Worm (Caenorhabditis elegans): ENCODE measurements around the gene dct-11.
A peak's percentile ranks its signal among the peaks of the same experiment; 100 is the strongest.

dct-11 gene

ce11 chrX:5810677-5811076 is 28.9 kb downstream of the dct-11 start:
- TF ChIP-seq fkh-10 (GFP tag; optimal IDR thresholded peaks at IDR 0.05) = no peak
- TF ChIP-seq F10B5.3 (tag; optimal IDR thresholded peaks at IDR 0.05) = no peak
- no peak for TF ChIP-seq lsy-2 (tag; optimal IDR thresholded peaks at IDR 0.05)
- TF ChIP-seq nhr-11 (tag; optimal IDR thresholded peaks at IDR 0.05) = no peak
- no peak for TF ChIP-seq snpc-4 (tag; optimal IDR thresholded peaks at IDR 0.05)
- no peak for TF ChIP-seq saeg-2 (GFP tag; IDR thresholded peaks at IDR 0.05)
- TF ChIP-seq spr-1 (tag; optimal IDR thresholded peaks at IDR 0.05) = no peak
- TF ChIP-seq mep-1 (tag; optimal IDR thresholded peaks at IDR 0.05) = peak; percentile 31
- TF ChIP-seq dmd-9 (GFP tag; IDR thresholded peaks at IDR 0.05) = no peak
- no peak for TF ChIP-seq zfp-3 (GFP tag; conservative IDR thresholded peaks at IDR 0.05)
- TF ChIP-seq dpl-1 (GFP tag; optimal IDR thresholded peaks at IDR 0.05) = no peak
- TF ChIP-seq mdl-1 (tag; optimal IDR thresholded peaks at IDR 0.05) = peak in 1 of 2 experiments; percentile 38
- peak; percentile 17 for TF ChIP-seq hlh-30 (tag; optimal IDR thresholded peaks at IDR 0.05; ENCODE audit: insufficient read depth)
- no peak for TF ChIP-seq R02D3.7 (tag; optimal IDR thresholded peaks at IDR 0.05)
- TF ChIP-seq nhr-28 (tag; optimal IDR thresholded peaks at IDR 0.05) = peak; percentile 67
- TF ChIP-seq nhr-25 (tag; optimal IDR thresholded peaks at IDR 0.05; ENCODE audit: borderline replicate concordance, insufficient read depth) = peak; percentile 20
- peak; percentile 44 for TF ChIP-seq aha-1 (tag)
- TF ChIP-seq unc-62 (GFP tag; optimal IDR thresholded peaks at IDR 0.05 in 1 of 2) = no peak
- no peak for TF ChIP-seq unc-62 (tag; optimal IDR thresholded peaks at IDR 0.05)
- no peak for TF ChIP-seq F37D6.2 (tag; optimal IDR thresholded peaks at IDR 0.05)
- no peak for TF ChIP-seq ztf-7 (tag; optimal IDR thresholded peaks at IDR 0.05)
- no peak for TF ChIP-seq T26A8.4 (GFP tag; IDR thresholded peaks at IDR 0.05)
- TF ChIP-seq nhr-41 (GFP tag; IDR thresholded peaks at IDR 0.05) = no peak
- no peak for TF ChIP-seq madf-9 (GFP tag; conservative IDR thresholded peaks at IDR 0.05)
- no peak for TF ChIP-seq jun-1 (tag; optimal IDR thresholded peaks at IDR 0.05)
- TF ChIP-seq zag-1 (tag; optimal IDR thresholded peaks at IDR 0.05) = no peak
- TF ChIP-seq fos-1 (tag; optimal IDR thresholded peaks at IDR 0.05) = no peak
- TF ChIP-seq ZK546.5 (tag; optimal IDR thresholded peaks at IDR 0.05) = no peak
- TF ChIP-seq Y48G9A.11 (GFP tag; IDR thresholded peaks at IDR 0.05) = no peak
- no peak for TF ChIP-seq ctbp-1 (GFP tag; IDR thresholded peaks at IDR 0.05)
- no peak for TF ChIP-seq lir-3 (tag; optimal IDR thresholded peaks at IDR 0.05)

- TF ChIP-seq daf-16 (GFP tag; optimal IDR thresholded peaks at IDR 0.05) (peak in 1 of 2 experiments; percentile 34), daf-16 (tag; optimal IDR thresholded peaks at IDR 0.05) (no peak), unc-62 (GFP tag; optimal IDR thresholded peaks at IDR 0.05 in 1 of 2) (peak in 1 of 2 experiments; percentile 77), unc-62 (tag; optimal IDR thresholded peaks at IDR 0.05) (no peak), mdl-1 (tag; optimal IDR thresholded peaks at IDR 0.05) (no peak)
These were observed 33.6 kb downstream of the dct-11 start, which contains the start of gene F13D11.3 for ce11 chrX:5805872-5806472. Gene F13D11.3, minus strand, starts transcription at chrX:5805922.

DNA sequence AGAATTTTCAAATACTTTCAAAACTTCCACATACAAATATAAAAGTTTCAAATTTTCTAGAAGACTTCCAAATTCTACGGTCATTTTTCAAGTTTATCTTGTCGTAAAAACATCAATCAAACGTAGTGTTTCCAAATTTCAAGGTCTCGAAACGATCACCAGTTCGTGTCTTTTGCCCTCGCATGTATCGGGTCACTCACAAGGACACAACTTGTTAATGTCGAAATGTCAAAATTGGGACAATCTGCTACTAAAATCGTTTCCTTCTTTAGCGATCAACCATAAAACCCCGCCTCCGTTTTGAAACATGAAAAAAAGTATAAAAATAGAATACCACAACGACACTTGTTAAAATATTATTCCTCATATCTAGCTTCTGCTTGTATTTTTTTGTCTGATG is 36.1 kb downstream of the dct-11 start:
- no peak for TF ChIP-seq sdz-12 (GFP tag; optimal IDR thresholded peaks at IDR 0.05)
- no peak for TF ChIP-seq pha-4 (GFP tag; IDR thresholded peaks at IDR 0.05)
- TF ChIP-seq pha-4 (tag; optimal IDR thresholded peaks at IDR 0.05) = no peak
- peak in 1 of 2 experiments; percentile 96 for TF ChIP-seq unc-62 (GFP tag; optimal IDR thresholded peaks at IDR 0.05 in 1 of 2)
- no peak for TF ChIP-seq unc-62 (tag; optimal IDR thresholded peaks at IDR 0.05)
- peak; percentile 81 for TF ChIP-seq nhr-25 (tag; optimal IDR thresholded peaks at IDR 0.05; ENCODE audit: borderline replicate concordance, insufficient read depth)
- no peak for TF ChIP-seq dmd-8 (GFP tag; IDR thresholded peaks at IDR 0.05)

DNA sequence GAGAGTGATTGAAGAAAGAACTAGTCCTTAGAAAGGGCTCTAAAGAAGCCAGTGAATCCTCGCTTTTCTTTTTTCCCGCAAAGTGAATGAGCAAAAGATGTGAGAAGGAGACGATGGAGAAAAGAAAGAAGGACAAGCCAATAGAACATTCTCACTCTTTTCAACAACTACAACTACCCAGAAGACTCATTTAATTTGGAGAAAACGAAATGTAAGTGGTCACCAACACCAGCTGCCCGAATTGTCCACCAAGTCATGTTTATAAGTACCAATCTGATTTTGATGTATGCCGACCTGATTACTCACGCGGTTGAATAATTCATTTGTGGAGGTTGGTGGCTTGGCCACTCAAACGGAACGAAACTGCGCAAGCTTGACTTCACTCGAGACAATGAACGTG is 37.0 kb downstream of the dct-11 start:
- TF ChIP-seq nhr-48 (tag; optimal IDR thresholded peaks at IDR 0.05) = no peak
- TF ChIP-seq rbr-2 (tag; optimal IDR thresholded peaks at IDR 0.05) = no peak
- no peak for TF ChIP-seq hlh-11 (tag; optimal IDR thresholded peaks at IDR 0.05)
- no peak for TF ChIP-seq ama-1 (optimal IDR thresholded peaks at IDR 0.05)
- no peak for TF ChIP-seq nhr-111 (GFP tag; optimal IDR thresholded peaks at IDR 0.05)
- no peak for TF ChIP-seq mep-1 (tag; optimal IDR thresholded peaks at IDR 0.05)
- no peak for TF ChIP-seq nhr-76 (tag; optimal IDR thresholded peaks at IDR 0.05)
- no peak for TF ChIP-seq R02D3.7 (tag; optimal IDR thresholded peaks at IDR 0.05)
- TF ChIP-seq attf-4 (tag; optimal IDR thresholded peaks at IDR 0.05) = no peak
- no peak for TF ChIP-seq mdl-1 (tag; optimal IDR thresholded peaks at IDR 0.05)
- TF ChIP-seq snpc-4 (tag; optimal IDR thresholded peaks at IDR 0.05) = no peak
- no peak for TF ChIP-seq F10B5.3 (tag; optimal IDR thresholded peaks at IDR 0.05)
- no peak for TF ChIP-seq spr-3 (GFP tag; optimal IDR thresholded peaks at IDR 0.05)
- TF ChIP-seq ztf-11 (tag; optimal IDR thresholded peaks at IDR 0.05) = no peak
- no peak for TF ChIP-seq sdz-12 (GFP tag; optimal IDR thresholded peaks at IDR 0.05)
- no peak for TF ChIP-seq aly-2 (tag; optimal IDR thresholded peaks at IDR 0.05)
- TF ChIP-seq fkh-10 (GFP tag; optimal IDR thresholded peaks at IDR 0.05) = no peak
- no peak for TF ChIP-seq jun-1 (tag; optimal IDR thresholded peaks at IDR 0.05)

All from whole organism, L4 larva.